Fruit fly (Drosophila melanogaster) whole organism, embryonic: ENCODE data around the gene IleRS-m.
A peak's percentile ranks its signal among the peaks of the same experiment; 100 is the strongest.

ENCODE experiments used
- Adf1 ChIP-seq: fragments of 200-800 bp; sonication (Bioruptor generic); IDR thresholded peaks from 2 replicates; pipeline ENCODE4 v1.3.6; 2022; ENCODE audit warnings: missing biosample characterization, missing genetic modification characterization
- Atf3 ChIP-seq: fragments of 200-800 bp; sonication (Bioruptor generic); optimal IDR thresholded peaks from 3 replicates; lab custom pipeline; 2016; ENCODE audit warnings: missing biosample characterization, missing genetic modification characterization
- CG10565 ChIP-seq: fragments of 200-800 bp; sonication (Bioruptor generic); optimal IDR thresholded peaks from 3 replicates; lab custom pipeline; 2016; ENCODE audit warnings: missing biosample characterization, mild to moderate bottlenecking, missing genetic modification characterization
- CG10959 ChIP-seq: fragments of 200-800 bp; sonication (Bioruptor generic); IDR thresholded peaks from 2 replicates; pipeline ENCODE4 v1.3.6; 2022; ENCODE audit warnings: missing biosample characterization, missing genetic modification characterization
- CG12219 ChIP-seq: fragments of 200-800 bp; sonication (Bioruptor generic); optimal IDR thresholded peaks from 3 replicates; lab custom pipeline; 2018; ENCODE audit warnings: missing biosample characterization, mild to moderate bottlenecking, missing genetic modification characterization
- CG12299 ChIP-seq: fragments of 200-800 bp; sonication (Bioruptor generic); optimal IDR thresholded peaks from 2 replicates; lab custom pipeline; 2018; ENCODE audit warnings: missing biosample characterization, mild to moderate bottlenecking, missing genetic modification characterization
- CG1529 ChIP-seq: fragments of 200-800 bp; sonication (Bioruptor generic); optimal IDR thresholded peaks from 3 replicates; lab custom pipeline; 2018; ENCODE audit warnings: missing biosample characterization, missing genetic modification characterization
- CG15514 ChIP-seq: fragments of 200-800 bp; sonication (Bioruptor generic); optimal IDR thresholded peaks from 3 replicates; lab custom pipeline; 2017; ENCODE audit warnings: missing biosample characterization, missing genetic modification characterization, mild to moderate bottlenecking, moderate library complexity, missing genetic modification reagents
- CG1603 ChIP-seq: fragments of 200-800 bp; sonication (Bioruptor generic); optimal IDR thresholded peaks from 2 replicates; lab custom pipeline; 2019; ENCODE audit warnings: missing biosample characterization, mild to moderate bottlenecking, missing genetic modification characterization, moderate library complexity
- CG34224 ChIP-seq: fragments of 200-800 bp; sonication (Bioruptor generic); IDR thresholded peaks from 3 replicates; pipeline ENCODE4 v1.3.6; 2022; ENCODE audit warnings: missing biosample characterization, missing genetic modification characterization; ENCODE audit not compliant: partially characterized antibody
- CG3995 ChIP-seq: fragments of 200-800 bp; sonication (Bioruptor generic); optimal IDR thresholded peaks from 3 replicates; lab custom pipeline; 2016; ENCODE audit warnings: missing biosample characterization, missing genetic modification characterization
- CG4282 ChIP-seq: fragments of 200-800 bp; sonication (Bioruptor generic); optimal IDR thresholded peaks from 2 replicates; lab custom pipeline; 2016; ENCODE audit warnings: missing biosample characterization, missing genetic modification characterization
- CG7987 ChIP-seq: fragments of 200-800 bp; sonication (Bioruptor generic); optimal IDR thresholded peaks from 2 replicates; lab custom pipeline; 2018; ENCODE audit warnings: missing biosample characterization, mild to moderate bottlenecking, missing genetic modification characterization, moderate library complexity
- CG8290 ChIP-seq, 3 experiments: fragments of 200-800 bp; sonication (Bioruptor generic); optimal IDR thresholded peaks; 2 replicates each; lab custom pipeline; 2016 to 2019; ENCODE audit warnings: missing biosample characterization in 3 of 3, missing genetic modification characterization in 3 of 3, mild to moderate bottlenecking in 2 of 3, moderate library complexity in 1 of 3
- CG8944 ChIP-seq: fragments of 200-800 bp; sonication (Bioruptor generic); optimal IDR thresholded peaks from 3 replicates; lab custom pipeline; 2016; ENCODE audit warnings: missing biosample characterization, missing genetic modification characterization
- CG9797 ChIP-seq: fragments of 200-800 bp; sonication (Bioruptor generic); optimal IDR thresholded peaks from 3 replicates; lab custom pipeline; 2018; ENCODE audit warnings: missing biosample characterization, mild to moderate bottlenecking, missing genetic modification characterization
- CoRest ChIP-seq: fragments of 200-800 bp; sonication (Bioruptor generic); optimal IDR thresholded peaks from 3 replicates; lab custom pipeline; 2018; ENCODE audit warnings: missing biosample characterization, mild to moderate bottlenecking, missing genetic modification characterization, moderate library complexity
- Deaf1 ChIP-seq: fragments of 200-800 bp; optimal IDR thresholded peaks from 3 replicates; lab custom pipeline; 2019; ENCODE audit warnings: missing biosample characterization, mild to moderate bottlenecking, missing genetic modification characterization, moderate library complexity
- Dref ChIP-seq: fragments of 200-800 bp; sonication (Bioruptor generic); IDR thresholded peaks from 2 replicates; pipeline ENCODE4 v1.3.6; 2022; ENCODE audit warnings: missing biosample characterization, missing genetic modification characterization
- E2f2 ChIP-seq: fragments of 200-800 bp; sonication (Bioruptor generic); IDR thresholded peaks from 2 replicates; pipeline ENCODE4 v1.3.6; 2022; ENCODE audit warnings: missing biosample characterization, missing genetic modification characterization
- Gsc ChIP-seq: fragments of 200-800 bp; sonication (Bioruptor generic); IDR thresholded peaks from 2 replicates; pipeline ENCODE4 v1.3.6; 2022; ENCODE audit warnings: missing biosample characterization, missing genetic modification characterization
- HHEX ChIP-seq: fragments of 200-800 bp; sonication (Bioruptor generic); optimal IDR thresholded peaks from 3 replicates; lab custom pipeline; 2017; ENCODE audit warnings: missing biosample characterization, mild to moderate bottlenecking, missing genetic modification characterization, missing genetic modification reagents
- HLH3B ChIP-seq: fragments of 200-800 bp; sonication (Bioruptor generic); IDR thresholded peaks from 2 replicates; pipeline ENCODE4 v1.3.6; 2022; ENCODE audit warnings: missing biosample characterization, missing genetic modification characterization
- HLH54F ChIP-seq: fragments of 200-800 bp; sonication (Bioruptor generic); optimal IDR thresholded peaks from 3 replicates; lab custom pipeline; 2016; ENCODE audit warnings: missing biosample characterization, missing genetic modification characterization
- HLHmδ ChIP-seq: fragments of 200-800 bp; sonication (Bioruptor generic); optimal IDR thresholded peaks from 2 replicates; lab custom pipeline; 2018; ENCODE audit warnings: missing biosample characterization, mild to moderate bottlenecking, missing genetic modification characterization, moderate library complexity
- MESR4 ChIP-seq: fragments of 200-800 bp; sonication (Bioruptor generic); optimal IDR thresholded peaks from 2 replicates; lab custom pipeline; 2018; ENCODE audit warnings: missing biosample characterization, mild to moderate bottlenecking, missing genetic modification characterization, moderate library complexity
- Myb ChIP-seq: fragments of 200-800 bp; sonication (Bioruptor generic); optimal IDR thresholded peaks from 2 replicates; lab custom pipeline; 2016; ENCODE audit warnings: missing biosample characterization, missing genetic modification characterization
- NC2β ChIP-seq: fragments of 200-800 bp; sonication (Bioruptor generic); optimal IDR thresholded peaks from 2 replicates; lab custom pipeline; 2016; ENCODE audit warnings: missing biosample characterization, missing genetic modification characterization
- Neu2 ChIP-seq: fragments of 200-800 bp; sonication (Bioruptor generic); optimal IDR thresholded peaks from 3 replicates; lab custom pipeline; 2016; ENCODE audit warnings: missing biosample characterization, missing genetic modification characterization, borderline replicate concordance
- Opbp ChIP-seq: fragments of 200-800 bp; sonication (Bioruptor generic); IDR thresholded peaks from 3 replicates; pipeline ENCODE4 v1.3.6; 2022; ENCODE audit warnings: missing biosample characterization, missing genetic modification characterization; ENCODE audit not compliant: partially characterized antibody
- amos ChIP-seq: fragments of 200-800 bp; sonication (Bioruptor generic); IDR thresholded peaks from 2 replicates; pipeline ENCODE4 v1.3.6; 2022; ENCODE audit warnings: missing biosample characterization, missing genetic modification characterization; ENCODE audit not compliant: partially characterized antibody
- bbx ChIP-seq: fragments of 200-800 bp; sonication (Bioruptor generic); IDR thresholded peaks from 2 replicates; pipeline ENCODE4 v1.3.6; 2022; ENCODE audit warnings: missing biosample characterization, missing genetic modification characterization; ENCODE audit not compliant: partially characterized antibody
- br ChIP-seq: fragments of >200 bp; optimal IDR thresholded peaks from 2 replicates; lab custom pipeline; 2017
- bsh ChIP-seq, 2 experiments: fragments of 200-800 bp; sonication (Bioruptor generic); optimal IDR thresholded peaks; 2 replicates each; lab custom pipeline; 2017 to 2018; ENCODE audit warnings: mild to moderate bottlenecking in 2 of 2, missing biosample characterization in 2 of 2, missing genetic modification characterization in 2 of 2, moderate library complexity in 1 of 2
- cato ChIP-seq: fragments of 200-800 bp; sonication (Bioruptor generic); optimal IDR thresholded peaks from 2 replicates; lab custom pipeline; 2016; ENCODE audit warnings: missing biosample characterization, missing genetic modification characterization, borderline replicate concordance
- cg ChIP-seq: fragments of 200-800 bp; sonication (Bioruptor generic); optimal IDR thresholded peaks from 3 replicates; lab custom pipeline; 2019; ENCODE audit warnings: missing biosample characterization, mild to moderate bottlenecking, missing genetic modification characterization, moderate library complexity
- crol ChIP-seq: fragments of 200-800 bp; sonication (Bioruptor generic); IDR thresholded peaks from 2 replicates; pipeline ENCODE4 v1.3.6; 2022; ENCODE audit warnings: missing biosample characterization, missing genetic modification characterization
- gcm2 ChIP-seq: fragments of 200-800 bp; sonication (Bioruptor generic); optimal IDR thresholded peaks from 2 replicates; lab custom pipeline; 2016; ENCODE audit warnings: missing biosample characterization, missing genetic modification characterization
- gfzf ChIP-seq: fragments of 200-800 bp; sonication (Bioruptor generic); optimal IDR thresholded peaks from 2 replicates; lab custom pipeline; 2016; ENCODE audit warnings: missing biosample characterization, mild to moderate bottlenecking, missing genetic modification characterization, moderate library complexity
- pros ChIP-seq: fragments of 200-800 bp; sonication (Bioruptor generic); optimal IDR thresholded peaks from 3 replicates; lab custom pipeline; 2019; ENCODE audit warnings: missing biosample characterization, mild to moderate bottlenecking, missing genetic modification characterization, moderate library complexity
- pzg ChIP-seq: fragments of 200-800 bp; sonication (Bioruptor generic); optimal IDR thresholded peaks from 3 replicates; lab custom pipeline; 2018; ENCODE audit warnings: missing biosample characterization, mild to moderate bottlenecking, missing genetic modification characterization, moderate library complexity
- ranshi ChIP-seq: fragments of 200-800 bp; sonication (Bioruptor generic); IDR thresholded peaks from 2 replicates; pipeline ENCODE4 v1.3.6; 2022; ENCODE audit warnings: missing biosample characterization, missing genetic modification characterization
- seq ChIP-seq: fragments of 200-800 bp; sonication (Bioruptor generic); IDR thresholded peaks from 2 replicates; pipeline ENCODE4 v1.3.6; 2022; ENCODE audit warnings: missing biosample characterization, missing genetic modification characterization
- sqz ChIP-seq: fragments of 200-800 bp; sonication (Bioruptor generic); optimal IDR thresholded peaks from 3 replicates; lab custom pipeline; 2018; ENCODE audit warnings: missing biosample characterization, mild to moderate bottlenecking, missing genetic modification characterization
- stwl ChIP-seq: fragments of 200-800 bp; sonication (Bioruptor generic); optimal IDR thresholded peaks from 3 replicates; lab custom pipeline; 2018; ENCODE audit warnings: missing biosample characterization, mild to moderate bottlenecking, missing genetic modification characterization, moderate library complexity
- sug ChIP-seq: fragments of 200-800 bp; optimal IDR thresholded peaks from 2 replicates; lab custom pipeline; 2019; ENCODE audit warnings: missing biosample characterization, mild to moderate bottlenecking, missing genetic modification characterization, moderate library complexity
- zfh1 ChIP-seq: fragments of 200-800 bp; sonication (Bioruptor generic); IDR thresholded peaks from 3 replicates; pipeline ENCODE4 v1.3.6; 2022; ENCODE audit warnings: missing biosample characterization, missing genetic modification characterization

IleRS-m gene

DNA sequence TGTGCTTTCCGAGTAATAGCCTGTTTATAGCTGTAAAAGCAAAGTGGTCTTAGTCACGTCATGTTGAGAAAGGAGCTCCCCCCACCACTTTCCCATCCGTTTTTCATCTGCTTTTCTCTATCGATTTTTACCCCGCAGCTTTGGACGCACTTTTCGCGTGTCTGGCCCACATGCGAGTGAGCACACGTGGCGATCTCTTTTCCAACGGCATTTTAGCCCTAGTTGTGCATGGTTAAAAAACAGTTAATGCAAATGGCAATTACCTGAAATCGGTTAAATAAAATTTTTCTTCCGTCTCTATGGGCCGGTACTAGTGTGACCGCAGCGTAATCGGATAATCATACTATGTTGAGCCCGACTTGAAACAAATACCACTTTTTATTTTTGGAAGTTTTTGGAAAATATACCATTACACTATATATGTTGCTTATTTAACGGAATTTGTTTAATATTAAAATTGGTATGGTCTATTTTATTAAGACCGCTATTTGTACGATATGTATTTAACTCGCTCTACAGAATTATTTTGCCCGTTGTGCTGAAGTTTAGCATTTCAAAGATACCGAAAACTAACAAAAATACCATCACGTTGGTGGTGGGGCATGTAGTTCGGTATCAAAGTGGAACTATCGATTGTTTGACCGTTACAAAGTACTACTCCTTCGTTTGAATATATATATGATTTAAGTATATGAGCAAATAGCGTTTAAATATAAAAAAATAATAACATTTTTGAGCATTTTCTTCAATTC lies 12.2 kb downstream of the IleRS-m start, which contains the start of gene Zn72D (continued):
- no peak for TF ChIP-seq Deaf1
- no peak for TF ChIP-seq CG4282 (GFP tag; lab: Kevin White, UChicago)
- TF ChIP-seq Gsc (GFP tag; lab: Robert Waterston, UW): no peak
- no peak for TF ChIP-seq zfh1 (GFP tag; lab: Robert Waterston, UW)
- no peak for TF ChIP-seq HLH3B
- no peak for TF ChIP-seq pros (GFP tag; lab: Kevin White, UChicago)
- TF ChIP-seq pzg (GFP tag; lab: Kevin White, UChicago): peak; percentile 53
- no peak for TF ChIP-seq CG8944 (GFP tag; lab: Kevin White, UChicago)
- TF ChIP-seq CG7987 (GFP tag; lab: Kevin White, UChicago): no peak
- TF ChIP-seq HLH54F (GFP tag; lab: Kevin White, UChicago): no peak
- peak; percentile 95 for TF ChIP-seq MESR4
- no peak for TF ChIP-seq br
- TF ChIP-seq HHEX (GFP tag; lab: Kevin White, UChicago): no peak
- TF ChIP-seq seq (GFP tag; lab: Robert Waterston, UW): no peak
- TF ChIP-seq CG12219 (GFP tag; lab: Kevin White, UChicago): no peak
- no peak for TF ChIP-seq CG10565 (GFP tag; lab: Kevin White, UChicago)
- no peak for TF ChIP-seq ranshi (GFP tag; lab: Robert Waterston, UW)
- peak; percentile 21 for TF ChIP-seq CG15514 (GFP tag; lab: Kevin White, UChicago)
- no peak for TF ChIP-seq Atf3
- TF ChIP-seq bsh (GFP tag; optimal IDR thresholded peaks at IDR 0.05; lab: Kevin White, UChicago): peak in 1 of 2 experiments; percentile 31

dm6 chr3L:16113003-16113606 lies 13.0 kb downstream of the IleRS-m start, which contains the start of gene Taf4:
TSS of gene Taf4 (plus strand) at chr3L:16113212.
- TF ChIP-seq cg (GFP tag; lab: Kevin White, UChicago) (peak; percentile 91), Opbp (peak; percentile 54; the same call in 1 of the 3 replicates), Myb (GFP tag; lab: Kevin White, UChicago) (peak; percentile 8), CG9797 (GFP tag; lab: Kevin White, UChicago) (peak; percentile 43), crol (GFP tag; lab: Robert Waterston, UW) (peak; percentile 84), bbx (no peak), CG3995 (GFP tag; lab: Kevin White, UChicago) (peak; percentile 95), HLHmδ (peak; percentile 16), CG12299 (peak; percentile 86), gfzf (GFP tag; lab: Kevin White, UChicago) (peak; percentile 75), CG1603 (peak; percentile 33), CoRest (tag; lab: Kevin White, UChicago) (no peak), CG34224 (GFP tag; lab: Robert Waterston, UW) (0 out of 3 replicates have a peak, but pooled peaks have one; percentile 6), cato (no peak), Adf1 (GFP tag; lab: Robert Waterston, UW) (no peak), CG8290 (GFP tag; optimal IDR thresholded peaks at IDR 0.05; lab: Kevin White, UChicago) (no peak), CG8290 (tag; optimal IDR thresholded peaks at IDR 0.05; lab: Kevin White, UChicago) (no peak), pzg (GFP tag; lab: Kevin White, UChicago) (peak; percentile 39), NC2β (GFP tag; lab: Kevin White, UChicago) (no peak), CG10959 (no peak), sug (tag; lab: Kevin White, UChicago) (no peak), Dref (peak; percentile 48), Neu2 (peak; percentile 47), gcm2 (GFP tag; lab: Kevin White, UChicago) (peak; percentile 51), sqz (no peak), amos (GFP tag; lab: Robert Waterston, UW) (peak; percentile 36; the same call in 1 of the 2 replicates), CG1529 (peak; percentile 31), stwl (tag; lab: Kevin White, UChicago) (no peak), E2f2 (GFP tag; lab: Robert Waterston, UW) (peak; percentile 28), MESR4 (peak; percentile 92)
